Fruit fly (Drosophila melanogaster) whole organism, adult: ENCODE data around the gene Prdm13.

ENCODE experiments used
- CG12768 ChIP-seq: fragments of 200-800 bp; sonication (Bioruptor generic); optimal IDR thresholded peaks from 2 replicates; lab custom pipeline; 2017; ENCODE audit warnings: missing biosample characterization, missing genetic modification characterization, mild to moderate bottlenecking, moderate library complexity, missing genetic modification reagents
- CG1620 ChIP-seq: fragments of 200-800 bp; sonication (Bioruptor generic); optimal IDR thresholded peaks from 2 replicates; lab custom pipeline; 2016; ENCODE audit warnings: missing biosample characterization, missing genetic modification characterization
- CG33017 ChIP-seq: fragments of 200-800 bp; sonication (Bioruptor generic); optimal IDR thresholded peaks from 2 replicates; lab custom pipeline; 2018; ENCODE audit warnings: missing biosample characterization, mild to moderate bottlenecking, missing genetic modification characterization, moderate library complexity
- CG7045 ChIP-seq: fragments of 200-800 bp; sonication (Bioruptor generic); optimal IDR thresholded peaks from 2 replicates; lab custom pipeline; 2017; ENCODE audit warnings: missing biosample characterization, mild to moderate bottlenecking, missing genetic modification characterization
- Mnt ChIP-seq: fragments of 200-800 bp; sonication (Bioruptor generic); optimal IDR thresholded peaks from 2 replicates; lab custom pipeline; 2016; ENCODE audit warnings: missing biosample characterization, mild to moderate bottlenecking, missing genetic modification characterization
- kay ChIP-seq: fragments of 200-800 bp; sonication (Bioruptor generic); peaks from one replicate; lab custom pipeline; 2016; ENCODE audit warnings: missing biosample characterization, missing genetic modification characterization, borderline replicate concordance
- pad ChIP-seq: fragments of 200-800 bp; sonication (Bioruptor generic); optimal IDR thresholded peaks from 3 replicates; lab custom pipeline; 2017; ENCODE audit warnings: missing biosample characterization, missing genetic modification characterization, mild to moderate bottlenecking, moderate library complexity, missing genetic modification reagents
- toe ChIP-seq: fragments of 200-800 bp; sonication (Bioruptor generic); optimal IDR thresholded peaks from 2 replicates; lab custom pipeline; 2016; ENCODE audit warnings: missing biosample characterization, missing genetic modification characterization

dm6 chr3L:6181776-6182175, 18.8 kb downstream of the Prdm13 start, which contains the start of gene CG10274:
- TF ChIP-seq toe (peak; percentile 79), pad (GFP tag; lab: Kevin White, UChicago) (peak; percentile 70), CG12768 (GFP tag; lab: Kevin White, UChicago) (peak; percentile 73), Mnt (peak; percentile 41), CG33017 (tag; lab: Kevin White, UChicago) (peak; percentile 45), CG7045 (peak; percentile 67), kay (no peak), CG1620 (GFP tag; lab: Kevin White, UChicago) (peak; percentile 82)
